Worm (Caenorhabditis elegans) whole organism, early embryonic: ENCODE data around the gene patr-1.

Experiments
- ceh-36 ChIP-seq: sonication (generic microtip); optimal IDR thresholded peaks from 2 replicates; lab custom pipeline; 2016; ENCODE audit warnings: missing genetic modification characterization, inconsistent platforms, missing compliant biosample characterization
- tbx-11 ChIP-seq: fragments of 200-800 bp; sonication (Bioruptor generic); IDR thresholded peaks from 2 replicates; pipeline ENCODE4 v1.3.6; 2022; ENCODE audit warnings: missing genetic modification characterization, missing compliant biosample characterization

DNA sequence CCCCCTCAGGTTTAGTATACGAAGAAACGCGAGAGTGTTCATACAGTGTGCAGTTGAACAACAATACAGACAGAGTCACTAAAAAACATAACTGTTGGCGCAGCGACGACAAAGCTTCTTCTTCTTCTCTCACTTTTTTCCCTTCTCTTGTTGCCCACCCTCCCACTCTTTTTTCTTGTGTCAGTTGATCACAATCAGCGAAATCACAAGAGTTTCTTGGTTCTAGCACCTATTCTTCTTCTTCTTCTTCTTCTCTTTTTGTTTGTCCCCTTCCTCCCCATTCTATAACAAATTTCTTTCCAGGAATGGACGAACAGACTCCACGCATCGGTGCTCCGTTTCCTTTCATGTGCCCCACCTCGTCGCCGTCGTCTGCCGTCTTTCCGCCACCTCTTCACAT is 12.7 kb upstream of the patr-1 start, which contains the start of gene F43G6.4:
- TF ChIP-seq ceh-36 (tag; lab: Kevin White, UChicago) (no peak), tbx-11 (GFP tag; lab: Robert Waterston, UW) (no peak)
